Worm (Caenorhabditis elegans) whole organism, L2 larva: ENCODE results near the gene F58A4.2.

Experiments used
- blmp-1 ChIP-seq: sonication (generic microtip); optimal IDR thresholded peaks from 2 replicates; lab custom pipeline; 2017; ENCODE audit warnings: missing genetic modification characterization, mild to moderate bottlenecking, missing compliant biosample characterization, antibody characterized with exemption, moderate library complexity; ENCODE audit not compliant: insufficient read depth
- ceh-82 ChIP-seq: fragments of 150-350 bp; optimal IDR thresholded peaks from 2 replicates; lab custom pipeline; 2014; ENCODE audit warnings: missing biosample characterization, missing genetic modification characterization
- gmeb-1 ChIP-seq: fragments of 150-350 bp; optimal IDR thresholded peaks from 2 replicates; lab custom pipeline; 2014; ENCODE audit warnings: missing biosample characterization, missing genetic modification characterization
- lin-13 ChIP-seq: fragments of 150-350 bp; optimal IDR thresholded peaks from 2 replicates; lab custom pipeline; 2014; ENCODE audit warnings: missing biosample characterization, missing genetic modification reagents, missing genetic modification characterization
- mbf-1 ChIP-seq: sonication (generic microtip); optimal IDR thresholded peaks from 2 replicates; lab custom pipeline; 2017; ENCODE audit warnings: missing biosample characterization, missing genetic modification characterization
- nhr-11 ChIP-seq: fragments of 150-350 bp; optimal IDR thresholded peaks from 2 replicates; lab custom pipeline; 2014; ENCODE audit warnings: missing biosample characterization, missing genetic modification characterization
- nhr-21 ChIP-seq: fragments of 150-350 bp; optimal IDR thresholded peaks from 2 replicates; lab custom pipeline; 2014; ENCODE audit warnings: missing biosample characterization, missing genetic modification characterization
- nhr-77 ChIP-seq: fragments of 150-350 bp; optimal IDR thresholded peaks from 2 replicates; lab custom pipeline; 2014; ENCODE audit warnings: missing biosample characterization, missing genetic modification characterization
- unc-39 ChIP-seq: fragments of 150-350 bp; optimal IDR thresholded peaks from 2 replicates; lab custom pipeline; 2014; ENCODE audit warnings: missing biosample characterization, missing genetic modification characterization
- unc-55 ChIP-seq: fragments of 150-350 bp; sonication (generic microtip); optimal IDR thresholded peaks from 3 replicates; lab custom pipeline; 2014; ENCODE audit warnings: missing biosample characterization, missing genetic modification reagents, missing genetic modification characterization
- ztf-11 ChIP-seq: sonication (generic microtip); optimal IDR thresholded peaks from 2 replicates; lab custom pipeline; 2017; ENCODE audit warnings: missing biosample characterization, missing genetic modification characterization

DNA sequence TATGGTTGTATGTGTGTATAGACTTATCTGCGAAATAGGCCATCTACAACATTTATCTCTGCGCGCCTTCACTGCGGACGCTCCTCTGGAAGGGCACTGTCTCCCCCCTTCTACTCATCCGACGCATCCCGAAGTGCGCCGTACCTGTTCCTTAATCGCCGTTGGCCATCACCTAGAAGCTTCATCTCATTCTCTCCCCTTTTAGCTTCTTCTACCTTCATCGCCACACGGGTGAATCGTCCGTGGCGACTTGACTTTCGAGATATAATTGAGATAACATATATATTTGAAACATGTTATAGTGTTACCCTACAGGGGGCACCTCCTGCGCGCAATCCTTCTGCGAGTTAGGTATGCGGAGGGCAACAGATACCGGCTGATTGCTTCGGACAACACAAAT, 41.6 kb upstream of the F58A4.2 start:
- TF ChIP-seq gmeb-1 (no peak), nhr-21 (tag; lab: Kevin White, UChicago) (no peak), ztf-11 (tag; lab: Kevin White, UChicago) (no peak), lin-13 (GFP tag; lab: Kevin White, UChicago) (no peak), unc-39 (no peak), ceh-82 (tag; lab: Kevin White, UChicago) (no peak), mbf-1 (tag; lab: Kevin White, UChicago) (no peak), unc-55 (GFP tag; lab: Kevin White, UChicago) (no peak), nhr-77 (tag; lab: Kevin White, UChicago) (no peak), nhr-11 (tag; lab: Kevin White, UChicago) (no peak), blmp-1 (tag; lab: Kevin White, UChicago) (no peak)
